Fruit fly (Drosophila melanogaster): ENCODE results near the gene Ptpmeg.

The Ptpmeg gene

dm6 chr3L:319145-320009 lies 8.5 kb upstream of the Ptpmeg start, which contains the start of gene fwd (continued):
- TF ChIP-seq Awh (GFP tag; IDR thresholded peaks at IDR 0.05) (no peak; the same call in 1 of the 2 replicates), her (GFP tag; optimal IDR thresholded peaks at IDR 0.05) (peak; percentile 100), CG12071 (GFP tag; optimal IDR thresholded peaks at IDR 0.05) (no peak), shn (GFP tag; optimal IDR thresholded peaks at IDR 0.05) (peak; percentile 24), ems (GFP tag; optimal IDR thresholded peaks at IDR 0.05) (no peak), Hand (GFP tag; optimal IDR thresholded peaks at IDR 0.05) (peak; percentile 30), Oaz (GFP tag; IDR thresholded peaks at IDR 0.05) (no peak), tgo (GFP tag; IDR thresholded peaks at IDR 0.05) (no peak), nmo (GFP tag; optimal IDR thresholded peaks at IDR 0.05) (peak; percentile 67), cas (GFP tag; IDR thresholded peaks at IDR 0.05) (no peak), ac (GFP tag; optimal IDR thresholded peaks at IDR 0.05) (no peak), CG4360 (GFP tag; IDR thresholded peaks at IDR 0.05) (peak; percentile 76), CG5180 (GFP tag; optimal IDR thresholded peaks at IDR 0.05) (no peak), CG8924 (tag; optimal IDR thresholded peaks at IDR 0.05) (peak; percentile 76), lmd (GFP tag; IDR thresholded peaks at IDR 0.05) (no peak), CG12391 (tag; optimal IDR thresholded peaks at IDR 0.05) (peak; percentile 62), CG12236 (GFP tag; optimal IDR thresholded peaks at IDR 0.05) (no peak), Hey (tag; optimal IDR thresholded peaks at IDR 0.05) (no peak), Nf-YA (GFP tag; IDR thresholded peaks at IDR 0.05) (no peak), Hmr (GFP tag; optimal IDR thresholded peaks at IDR 0.05) (peak; percentile 77), Dad (GFP tag; optimal IDR thresholded peaks at IDR 0.05) (no peak), CG12659 (GFP tag; optimal IDR thresholded peaks at IDR 0.05) (peak; percentile 84), Dip2 (GFP tag; IDR thresholded peaks at IDR 0.05) (no peak), slbo (GFP tag; IDR thresholded peaks at IDR 0.05) (peak; percentile 15; the same call in 1 of the 2 replicates), CG10147 (GFP tag; optimal IDR thresholded peaks at IDR 0.05) (no peak), Poxn (GFP tag; IDR thresholded peaks at IDR 0.05) (no peak), Hmx (GFP tag; optimal IDR thresholded peaks at IDR 0.05) (no peak), bigmax (GFP tag; optimal IDR thresholded peaks at IDR 0.05) (peak; percentile 52), B-H2 (GFP tag; optimal IDR thresholded peaks at IDR 0.05) (peak; percentile 39), CG15479 (GFP tag; optimal IDR thresholded peaks at IDR 0.05) (peak; percentile 87), z (GFP tag; IDR thresholded peaks at IDR 0.05) (peak; percentile 85), CG11093 (GFP tag; IDR thresholded peaks at IDR 0.05) (no peak), Dek (tag; optimal IDR thresholded peaks at IDR 0.05) (peak; percentile 12), run (tag; optimal IDR thresholded peaks at IDR 0.05) (peak; percentile 13), CG6813 (GFP tag; optimal IDR thresholded peaks at IDR 0.05) (no peak), Stat92E (GFP tag; optimal IDR thresholded peaks at IDR 0.05) (peak in 1 of 3 experiments; percentile 55), jigr1 (GFP tag; IDR thresholded peaks at IDR 0.05) (no peak), HmgD (GFP tag; optimal IDR thresholded peaks at IDR 0.05) (peak; percentile 85), CG6854 (GFP tag; optimal IDR thresholded peaks at IDR 0.05) (no peak), CG15601 (tag; optimal IDR thresholded peaks at IDR 0.05) (peak; percentile 52), crp (GFP tag; optimal IDR thresholded peaks at IDR 0.05) (peak in 1 of 2 experiments; percentile 29), jing (GFP tag; optimal IDR thresholded peaks at IDR 0.05) (no peak), sens-2 (GFP tag; IDR thresholded peaks at IDR 0.05) (no peak), en (GFP tag; optimal IDR thresholded peaks at IDR 0.05) (peak; percentile 12), wdn (GFP tag; IDR thresholded peaks at IDR 0.05) (no peak), CHES-1-like (GFP tag; optimal IDR thresholded peaks at IDR 0.05) (peak; percentile 70), H2.0 (GFP tag; IDR thresholded peaks at IDR 0.05) (no peak), Dbx (GFP tag; IDR thresholded peaks at IDR 0.05) (peak; percentile 40; the same call in 1 of the 3 replicates), tna (GFP tag; IDR thresholded peaks at IDR 0.05; ENCODE audit: partially characterized antibody) (no peak)

Data from whole organism, embryonic.